Fruit fly (Drosophila melanogaster) whole organism: ENCODE data around the gene kud.

ENCODE experiments used
- EcR ChIP-seq, 2 experiments: fragments of >200 bp; optimal IDR thresholded peaks; 2 replicates each; lab custom pipeline; 2017; ENCODE audit warnings: missing biosample characterization in 2 of 2, missing genetic modification characterization in 2 of 2, missing genetic modification reagents in 2 of 2
- psq ChIP-seq: fragments of >200 bp; optimal IDR thresholded peaks from 2 replicates; lab custom pipeline; 2017

DNA sequence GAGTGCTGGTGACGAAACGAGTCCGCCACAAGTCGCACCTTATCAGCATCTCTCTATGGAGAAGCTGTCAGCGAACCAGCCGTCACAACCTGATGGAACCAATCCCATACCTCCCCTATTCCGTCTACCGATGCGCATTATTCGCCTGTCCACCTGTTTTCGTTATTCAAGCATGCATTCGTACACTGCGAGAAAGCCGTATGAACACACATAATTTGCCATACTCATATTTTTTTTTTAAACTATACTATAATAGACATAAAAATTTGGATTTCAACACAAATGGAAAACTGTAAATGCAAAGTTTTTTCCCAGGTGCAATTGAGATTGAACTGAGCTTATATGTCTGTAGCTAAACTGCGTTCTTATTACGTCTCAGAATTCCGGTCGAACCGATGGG, 48.2 kb downstream of the kud start:
- TF ChIP-seq EcR (GFP tag; optimal IDR thresholded peaks at IDR 0.05; lab: Kevin White, UChicago) (no peak), psq (lab: Kevin White, UChicago) (no peak)
